Fruit fly (Drosophila melanogaster) whole organism, embryonic: ENCODE measurements around the gene CG45545.

Experiments used
- CG10543 ChIP-seq: fragments of 200-800 bp; sonication (Bioruptor generic); optimal IDR thresholded peaks from 3 replicates; lab custom pipeline; 2017; ENCODE audit warnings: missing biosample characterization, mild to moderate bottlenecking, missing genetic modification characterization, moderate library complexity
- CG11560 ChIP-seq: fragments of 200-800 bp; sonication (Bioruptor generic); IDR thresholded peaks from 3 replicates; pipeline ENCODE4 v1.3.6; 2022; ENCODE audit warnings: missing biosample characterization, missing genetic modification characterization
- CG14710 ChIP-seq: fragments of 200-800 bp; sonication (Bioruptor generic); optimal IDR thresholded peaks from 3 replicates; lab custom pipeline; 2019; ENCODE audit warnings: missing biosample characterization, mild to moderate bottlenecking, missing genetic modification characterization, moderate library complexity
- CG14860 ChIP-seq: fragments of 200-800 bp; sonication (Bioruptor generic); IDR thresholded peaks from 3 replicates; pipeline ENCODE4 v1.3.6; 2022; ENCODE audit warnings: missing biosample characterization, missing genetic modification characterization; ENCODE audit not compliant: partially characterized antibody
- CG15073 ChIP-seq: fragments of 200-800 bp; sonication (Bioruptor generic); optimal IDR thresholded peaks from 2 replicates; lab custom pipeline; 2016; ENCODE audit warnings: missing biosample characterization, missing genetic modification characterization
- CG16779 ChIP-seq: fragments of 200-800 bp; sonication (Bioruptor generic); IDR thresholded peaks from 2 replicates; pipeline ENCODE4 v1.3.6; 2022; ENCODE audit warnings: missing biosample characterization, missing genetic modification characterization
- CG1792 ChIP-seq: fragments of 200-800 bp; sonication (Bioruptor generic); optimal IDR thresholded peaks from 2 replicates; lab custom pipeline; 2016; ENCODE audit warnings: missing biosample characterization, missing genetic modification characterization
- CG18476 ChIP-seq: fragments of 200-800 bp; sonication (Bioruptor generic); optimal IDR thresholded peaks from 2 replicates; lab custom pipeline; 2016; ENCODE audit warnings: missing biosample characterization, mild to moderate bottlenecking, missing genetic modification characterization
- CG2678 ChIP-seq: fragments of 200-800 bp; sonication (Bioruptor generic); optimal IDR thresholded peaks from 3 replicates; lab custom pipeline; 2019; ENCODE audit warnings: missing biosample characterization, mild to moderate bottlenecking, missing genetic modification characterization, moderate library complexity
- CG30403 ChIP-seq: fragments of 200-800 bp; sonication (Bioruptor generic); optimal IDR thresholded peaks from 3 replicates; lab custom pipeline; 2016; ENCODE audit warnings: missing biosample characterization, missing genetic modification characterization
- CG32532 ChIP-seq: fragments of 200-800 bp; sonication (Bioruptor generic); IDR thresholded peaks from 2 replicates; pipeline ENCODE4 v1.3.6; 2022; ENCODE audit warnings: missing biosample characterization, missing genetic modification characterization
- CG34376 ChIP-seq: fragments of 200-800 bp; sonication (Bioruptor generic); optimal IDR thresholded peaks from 2 replicates; lab custom pipeline; 2018; ENCODE audit warnings: missing biosample characterization, mild to moderate bottlenecking, missing genetic modification characterization
- CG34422 ChIP-seq: fragments of 200-800 bp; sonication (Bioruptor generic); IDR thresholded peaks from 3 replicates; pipeline ENCODE4 v1.3.6; 2022; ENCODE audit warnings: missing biosample characterization, missing genetic modification characterization
- CG6689 ChIP-seq: fragments of 200-800 bp; sonication (Bioruptor generic); IDR thresholded peaks from 2 replicates; pipeline ENCODE4 v1.3.6; 2022; ENCODE audit warnings: missing biosample characterization, missing genetic modification characterization
- CG8281 ChIP-seq: fragments of 200-800 bp; sonication (Bioruptor generic); optimal IDR thresholded peaks from 2 replicates; lab custom pipeline; 2018; ENCODE audit warnings: missing biosample characterization, mild to moderate bottlenecking, missing genetic modification characterization, moderate library complexity
- CG9932 ChIP-seq: fragments of 200-800 bp; sonication (Bioruptor generic); IDR thresholded peaks from 2 replicates; pipeline ENCODE4 v1.3.6; 2022; ENCODE audit warnings: missing biosample characterization, missing genetic modification characterization
- D19B ChIP-seq: fragments of 200-800 bp; sonication (Bioruptor generic); optimal IDR thresholded peaks from 2 replicates; lab custom pipeline; 2017; ENCODE audit warnings: missing biosample characterization, mild to moderate bottlenecking, missing genetic modification characterization
- HLH3B ChIP-seq: fragments of 200-800 bp; sonication (Bioruptor generic); IDR thresholded peaks from 2 replicates; pipeline ENCODE4 v1.3.6; 2022; ENCODE audit warnings: missing biosample characterization, missing genetic modification characterization
- Hmr ChIP-seq: fragments of 200-800 bp; sonication (Bioruptor generic); optimal IDR thresholded peaks from 3 replicates; lab custom pipeline; 2017; ENCODE audit warnings: mild to moderate bottlenecking, missing biosample characterization, missing genetic modification reagents, missing genetic modification characterization
- Hmx ChIP-seq: fragments of 200-800 bp; sonication (Bioruptor generic); optimal IDR thresholded peaks from 2 replicates; lab custom pipeline; 2016; ENCODE audit warnings: missing biosample characterization, missing genetic modification characterization
- Lim3 ChIP-seq: fragments of 200-800 bp; sonication (Bioruptor generic); IDR thresholded peaks from 2 replicates; pipeline ENCODE4 v1.3.6; 2022; ENCODE audit warnings: missing biosample characterization, missing genetic modification characterization
- NC2β ChIP-seq: fragments of 200-800 bp; sonication (Bioruptor generic); optimal IDR thresholded peaks from 2 replicates; lab custom pipeline; 2016; ENCODE audit warnings: missing biosample characterization, missing genetic modification characterization
- Nf-YC ChIP-seq: fragments of 200-800 bp; optimal IDR thresholded peaks from 3 replicates; lab custom pipeline; 2019; ENCODE audit warnings: missing biosample characterization, mild to moderate bottlenecking, missing genetic modification characterization, moderate library complexity
- Oli ChIP-seq: fragments of 200-800 bp; sonication (Bioruptor generic); optimal IDR thresholded peaks from 2 replicates; lab custom pipeline; 2018; ENCODE audit warnings: missing biosample characterization, mild to moderate bottlenecking, missing genetic modification characterization, moderate library complexity
- Sox100B ChIP-seq: fragments of 200-800 bp; sonication (Bioruptor generic); optimal IDR thresholded peaks from 3 replicates; lab custom pipeline; 2018; ENCODE audit warnings: missing biosample characterization, mild to moderate bottlenecking, missing genetic modification characterization
- Sry-δ ChIP-seq: fragments of 200-800 bp; sonication (Bioruptor generic); optimal IDR thresholded peaks from 2 replicates; lab custom pipeline; 2016; ENCODE audit warnings: missing biosample characterization, missing genetic modification characterization
- Trl ChIP-seq, 3 experiments: fragments of >200 bp in 2 of 3; fragments of 200-800 bp in 1 of 3; sonication (Bioruptor generic) in 1 of 3; optimal IDR thresholded peaks; 2 replicates in 1 of 3; 3 replicates in 2 of 3; lab custom pipeline; 2016 to 2017; ENCODE audit warnings: missing biosample characterization in 1 of 3, missing genetic modification characterization in 1 of 3
- al ChIP-seq: fragments of 200-800 bp; sonication (Bioruptor generic); IDR thresholded peaks from 2 replicates; pipeline ENCODE4 v1.3.6; 2022; ENCODE audit warnings: missing biosample characterization, missing genetic modification characterization
- chn ChIP-seq: fragments of 200-800 bp; sonication (Bioruptor generic); optimal IDR thresholded peaks from 2 replicates; lab custom pipeline; 2016; ENCODE audit warnings: missing biosample characterization, missing genetic modification characterization
- dimm ChIP-seq: fragments of 200-800 bp; sonication (Bioruptor generic); IDR thresholded peaks from 2 replicates; pipeline ENCODE4 v1.3.6; 2022; ENCODE audit warnings: missing biosample characterization, missing genetic modification characterization
- disco-r ChIP-seq: fragments of 200-800 bp; sonication (Bioruptor generic); optimal IDR thresholded peaks from 2 replicates; lab custom pipeline; 2016; ENCODE audit warnings: missing biosample characterization, missing genetic modification characterization
- dmrt99B ChIP-seq: fragments of 200-800 bp; sonication (Bioruptor generic); optimal IDR thresholded peaks from 2 replicates; lab custom pipeline; 2018; ENCODE audit warnings: missing biosample characterization, mild to moderate bottlenecking, missing genetic modification characterization, moderate library complexity
- emc ChIP-seq: fragments of 200-800 bp; sonication (Bioruptor generic); optimal IDR thresholded peaks from 2 replicates; lab custom pipeline; 2016; ENCODE audit warnings: missing biosample characterization, missing genetic modification characterization
- exex ChIP-seq: fragments of 200-800 bp; sonication (Bioruptor generic); optimal IDR thresholded peaks from 4 replicates; lab custom pipeline; 2018; ENCODE audit warnings: missing biosample characterization, mild to moderate bottlenecking, missing genetic modification characterization, moderate library complexity
- grau ChIP-seq: fragments of 200-800 bp; optimal IDR thresholded peaks from 3 replicates; lab custom pipeline; 2019; ENCODE audit warnings: missing biosample characterization, mild to moderate bottlenecking, missing genetic modification characterization, moderate library complexity
- gsb-n ChIP-seq: fragments of 200-800 bp; sonication (Bioruptor generic); optimal IDR thresholded peaks from 3 replicates; lab custom pipeline; 2018; ENCODE audit warnings: missing biosample characterization, mild to moderate bottlenecking, missing genetic modification characterization
- gt ChIP-seq: fragments of 200-800 bp; sonication (Bioruptor generic); IDR thresholded peaks from 2 replicates; pipeline ENCODE4 v1.3.6; 2022; ENCODE audit warnings: missing biosample characterization, missing genetic modification characterization
- lab ChIP-seq: fragments of 200-800 bp; sonication (Bioruptor generic); optimal IDR thresholded peaks from 3 replicates; lab custom pipeline; 2017; ENCODE audit warnings: missing biosample characterization, missing genetic modification characterization, mild to moderate bottlenecking, moderate library complexity, missing genetic modification reagents
- nmo ChIP-seq: fragments of 200-800 bp; sonication (Bioruptor generic); optimal IDR thresholded peaks from 2 replicates; lab custom pipeline; 2018; ENCODE audit warnings: missing biosample characterization, mild to moderate bottlenecking, missing genetic modification characterization, moderate library complexity
- oc ChIP-seq: fragments of 200-800 bp; sonication (Bioruptor generic); optimal IDR thresholded peaks from 2 replicates; lab custom pipeline; 2018; ENCODE audit warnings: missing biosample characterization, mild to moderate bottlenecking, missing genetic modification characterization, moderate library complexity
- ranshi ChIP-seq: fragments of 200-800 bp; sonication (Bioruptor generic); IDR thresholded peaks from 2 replicates; pipeline ENCODE4 v1.3.6; 2022; ENCODE audit warnings: missing biosample characterization, missing genetic modification characterization
- rib ChIP-seq: fragments of 200-800 bp; sonication (Bioruptor generic); IDR thresholded peaks from 2 replicates; pipeline ENCODE4 v1.3.6; 2022; ENCODE audit warnings: missing biosample characterization, missing genetic modification characterization
- row ChIP-seq: fragments of 200-800 bp; sonication (Bioruptor generic); IDR thresholded peaks from 3 replicates; pipeline ENCODE4 v1.3.6; 2022; ENCODE audit warnings: missing biosample characterization, missing genetic modification characterization
- salm ChIP-seq: fragments of 200-800 bp; sonication (Bioruptor generic); optimal IDR thresholded peaks from 2 replicates; lab custom pipeline; 2018; ENCODE audit warnings: missing biosample characterization, mild to moderate bottlenecking, missing genetic modification characterization
- scrt ChIP-seq: fragments of 200-800 bp; sonication (Bioruptor generic); optimal IDR thresholded peaks from 2 replicates; lab custom pipeline; 2018; ENCODE audit warnings: missing biosample characterization, mild to moderate bottlenecking, missing genetic modification characterization, moderate library complexity
- sens-2 ChIP-seq: fragments of 200-800 bp; sonication (Bioruptor generic); IDR thresholded peaks from 2 replicates; pipeline ENCODE4 v1.3.6; 2022; ENCODE audit warnings: missing biosample characterization, missing genetic modification characterization
- seq ChIP-seq: fragments of 200-800 bp; sonication (Bioruptor generic); IDR thresholded peaks from 2 replicates; pipeline ENCODE4 v1.3.6; 2022; ENCODE audit warnings: missing biosample characterization, missing genetic modification characterization
- sug ChIP-seq: fragments of 200-800 bp; optimal IDR thresholded peaks from 2 replicates; lab custom pipeline; 2019; ENCODE audit warnings: missing biosample characterization, mild to moderate bottlenecking, missing genetic modification characterization, moderate library complexity
- tap ChIP-seq: fragments of 200-800 bp; optimal IDR thresholded peaks from 3 replicates; lab custom pipeline; 2019; ENCODE audit warnings: missing biosample characterization, mild to moderate bottlenecking, missing genetic modification characterization, moderate library complexity
- trem ChIP-seq: fragments of 200-800 bp; optimal IDR thresholded peaks from 3 replicates; lab custom pipeline; 2019; ENCODE audit warnings: missing biosample characterization, mild to moderate bottlenecking, missing genetic modification characterization, moderate library complexity
- tup ChIP-seq: fragments of 200-800 bp; sonication (Bioruptor generic); optimal IDR thresholded peaks from 2 replicates; lab custom pipeline; 2016; ENCODE audit warnings: missing biosample characterization, mild to moderate bottlenecking, missing genetic modification characterization, moderate library complexity
- unc-4 ChIP-seq: fragments of 200-800 bp; sonication (Bioruptor generic); IDR thresholded peaks from 2 replicates; pipeline ENCODE4 v1.3.6; 2022; ENCODE audit warnings: missing biosample characterization, missing genetic modification characterization; ENCODE audit not compliant: partially characterized antibody

The CG45545 gene

DNA sequence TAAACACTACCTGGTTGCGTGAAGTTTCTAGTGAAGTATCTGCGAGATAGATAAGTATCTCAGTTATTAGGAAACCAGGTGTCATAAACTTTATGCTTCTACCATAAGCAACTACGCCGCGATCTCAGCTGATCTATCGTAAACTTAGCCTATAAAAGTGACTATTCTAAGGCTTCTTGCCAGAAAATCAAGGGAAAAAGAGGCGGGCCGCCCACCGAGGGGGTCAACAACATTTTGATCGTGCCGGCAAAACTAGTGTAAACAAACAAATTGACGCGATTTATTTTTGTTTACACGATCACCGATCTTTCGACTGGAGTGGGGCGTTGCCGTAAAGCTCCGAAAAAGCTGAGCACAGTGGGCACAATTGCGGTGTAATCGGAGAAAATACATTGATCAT lies 27.6 kb upstream of the CG45545 start (continued):
- TF ChIP-seq CG6689 (GFP tag; lab: Robert Waterston, UW) (no peak), rib (GFP tag; lab: Robert Waterston, UW) (no peak), CG9932 (GFP tag; lab: Robert Waterston, UW) (no peak), Hmr (GFP tag; lab: Kevin White, UChicago) (peak; percentile 40), dmrt99B (tag; lab: Kevin White, UChicago) (no peak), lab (GFP tag; lab: Kevin White, UChicago) (peak; percentile 59), row (GFP tag; lab: Robert Waterston, UW) (no peak), seq (GFP tag; lab: Robert Waterston, UW) (no peak), CG8281 (tag; lab: Kevin White, UChicago) (no peak), chn (GFP tag; lab: Kevin White, UChicago) (no peak), gt (GFP tag; lab: Robert Waterston, UW) (no peak), al (GFP tag; lab: Robert Waterston, UW) (no peak), CG11560 (no peak), trem (no peak), tap (tag; lab: Kevin White, UChicago) (no peak), oc (tag; lab: Kevin White, UChicago) (no peak), unc-4 (GFP tag; lab: Robert Waterston, UW) (no peak), exex (tag; lab: Kevin White, UChicago) (peak; percentile 5), HLH3B (GFP tag; lab: Robert Waterston, UW) (no peak), NC2β (GFP tag; lab: Kevin White, UChicago) (no peak), nmo (GFP tag; lab: Kevin White, UChicago) (no peak), salm (tag; lab: Kevin White, UChicago) (no peak), CG14710 (no peak), CG34376 (GFP tag; lab: Kevin White, UChicago) (peak; percentile 35), CG2678 (tag; lab: Kevin White, UChicago) (peak; percentile 33), Sox100B (GFP tag; lab: Kevin White, UChicago) (no peak), Sry-δ (GFP tag; lab: Kevin White, UChicago) (no peak), Lim3 (GFP tag; lab: Robert Waterston, UW) (no peak), CG34422 (GFP tag; lab: Robert Waterston, UW) (peak; percentile 42; the same call in 1 of the 3 replicates), Oli (tag; lab: Kevin White, UChicago) (no peak), CG16779 (GFP tag; lab: Robert Waterston, UW) (no peak), Hmx (GFP tag; lab: Kevin White, UChicago) (no peak), CG1792 (GFP tag; lab: Kevin White, UChicago) (no peak), Trl (optimal IDR thresholded peaks at IDR 0.05; lab: Kevin White, UChicago) (no peak), Trl (GFP tag; optimal IDR thresholded peaks at IDR 0.05; lab: Kevin White, UChicago) (no peak), D19B (GFP tag; lab: Kevin White, UChicago) (no peak), ranshi (GFP tag; lab: Robert Waterston, UW) (no peak), tup (no peak), sens-2 (GFP tag; lab: Robert Waterston, UW) (no peak), CG32532 (no peak), disco-r (GFP tag; lab: Kevin White, UChicago) (no peak), CG10543 (peak; percentile 58), CG14860 (GFP tag; lab: Robert Waterston, UW) (no peak), dimm (GFP tag; lab: Robert Waterston, UW) (no peak), CG30403 (GFP tag; lab: Kevin White, UChicago) (no peak), CG15073 (GFP tag; lab: Kevin White, UChicago) (no peak), gsb-n (tag; lab: Kevin White, UChicago) (no peak), emc (GFP tag; lab: Kevin White, UChicago) (no peak), CG18476 (GFP tag; lab: Kevin White, UChicago) (no peak), Nf-YC (tag; lab: Kevin White, UChicago) (no peak), scrt (GFP tag; lab: Kevin White, UChicago) (peak; percentile 8), grau (tag; lab: Kevin White, UChicago) (no peak), sug (tag; lab: Kevin White, UChicago) (peak; percentile 63)
